Fruit fly (Drosophila melanogaster): ENCODE data around the gene SH3PX1.

Gene SH3PX1

dm6 chr3L:9698193-9698642, 15.4 kb downstream of the SH3PX1 start, which contains the start of gene Ubc4 (continued):
- no peak for TF ChIP-seq CG12236 (GFP tag; optimal IDR thresholded peaks at IDR 0.05)
- no peak for TF ChIP-seq ranshi (GFP tag; IDR thresholded peaks at IDR 0.05)
- no peak for TF ChIP-seq CG10321 (GFP tag; IDR thresholded peaks at IDR 0.05)
- no peak for TF ChIP-seq ttk (GFP tag; IDR thresholded peaks at IDR 0.05)
- peak; percentile 2 for TF ChIP-seq Dad (GFP tag; optimal IDR thresholded peaks at IDR 0.05)
- peak; percentile 42 for TF ChIP-seq lilli (GFP tag; optimal IDR thresholded peaks at IDR 0.05)
- no peak for TF ChIP-seq CG8281 (tag; optimal IDR thresholded peaks at IDR 0.05)
- TF ChIP-seq hbn (GFP tag; IDR thresholded peaks at IDR 0.05; ENCODE audit: partially characterized antibody): peak; percentile 81
- TF ChIP-seq dysf (GFP tag; IDR thresholded peaks at IDR 0.05): no peak
- peak; percentile 54 for TF ChIP-seq Ets97D (GFP tag; optimal IDR thresholded peaks at IDR 0.05)
- TF ChIP-seq Ptx1 (GFP tag; IDR thresholded peaks at IDR 0.05): no peak
- no peak for TF ChIP-seq CG3163 (GFP tag; optimal IDR thresholded peaks at IDR 0.05)
- TF ChIP-seq CG32532 (GFP tag; IDR thresholded peaks at IDR 0.05): peak; percentile 32; the same call in 1 of the 2 replicates
- TF ChIP-seq Optix (GFP tag; IDR thresholded peaks at IDR 0.05): no peak
- TF ChIP-seq tll (GFP tag; optimal IDR thresholded peaks at IDR 0.05): no peak
- TF ChIP-seq sug (tag; optimal IDR thresholded peaks at IDR 0.05): peak; percentile 78
- TF ChIP-seq pb (GFP tag; optimal IDR thresholded peaks at IDR 0.05): no peak
- peak; percentile 20 for TF ChIP-seq zfh2 (GFP tag; optimal IDR thresholded peaks at IDR 0.05)
- no peak for TF ChIP-seq en (GFP tag; optimal IDR thresholded peaks at IDR 0.05)
- TF ChIP-seq MTF-1 (GFP tag; optimal IDR thresholded peaks at IDR 0.05; ENCODE audit: borderline replicate concordance): no peak
- TF ChIP-seq CG30431 (GFP tag; optimal IDR thresholded peaks at IDR 0.05): no peak
- TF ChIP-seq Rfx (GFP tag; IDR thresholded peaks at IDR 0.05): peak; percentile 53
- TF ChIP-seq ab (GFP tag; optimal IDR thresholded peaks at IDR 0.05): no peak
- TF ChIP-seq CG8765 (GFP tag; IDR thresholded peaks at IDR 0.05): no peak
- peak; percentile 93 for TF ChIP-seq Bgb (GFP tag; IDR thresholded peaks at IDR 0.05; ENCODE audit: partially characterized antibody)
- TF ChIP-seq CG2202 (tag; optimal IDR thresholded peaks at IDR 0.05): no peak
- TF ChIP-seq PHDP (tag; optimal IDR thresholded peaks at IDR 0.05): peak; percentile 7
- TF ChIP-seq Aef1 (GFP tag; IDR thresholded peaks at IDR 0.05): 0 out of 3 replicates have a peak, but pooled peaks have one; percentile 23
- no peak for TF ChIP-seq Tbp (GFP tag; optimal IDR thresholded peaks at IDR 0.05)
- TF ChIP-seq fd102C (GFP tag; optimal IDR thresholded peaks at IDR 0.05): no peak
- TF ChIP-seq CG13424 (tag; optimal IDR thresholded peaks at IDR 0.05): peak; percentile 18
- peak; percentile 92 for TF ChIP-seq pzg (GFP tag; optimal IDR thresholded peaks at IDR 0.05)
- peak; percentile 73 for TF ChIP-seq Doc3 (GFP tag; IDR thresholded peaks at IDR 0.05; ENCODE audit: partially characterized antibody)
- no peak for TF ChIP-seq CG17359 (tag; optimal IDR thresholded peaks at IDR 0.05)
- no peak for TF ChIP-seq hkb (optimal IDR thresholded peaks at IDR 0.05)
- no peak for TF ChIP-seq hkb (GFP tag; IDR thresholded peaks at IDR 0.05)
- TF ChIP-seq org-1 (GFP tag; optimal IDR thresholded peaks at IDR 0.05): no peak
- TF ChIP-seq dan (GFP tag; IDR thresholded peaks at IDR 0.05): no peak
- no peak for TF ChIP-seq danr (GFP tag; IDR thresholded peaks at IDR 0.05)
- TF ChIP-seq CG15479 (GFP tag; optimal IDR thresholded peaks at IDR 0.05): no peak
- peak; percentile 81 for TF ChIP-seq Opbp (GFP tag; IDR thresholded peaks at IDR 0.05; ENCODE audit: partially characterized antibody)
- peak; percentile 10; the same call in 1 of the 3 replicates for TF ChIP-seq Dbx (GFP tag; IDR thresholded peaks at IDR 0.05)
- TF ChIP-seq zf30C (GFP tag; optimal IDR thresholded peaks at IDR 0.05): no peak
- no peak for TF ChIP-seq Bteb2 (GFP tag; optimal IDR thresholded peaks at IDR 0.05)
- TF ChIP-seq CG7745 (tag; optimal IDR thresholded peaks at IDR 0.05): no peak
- TF ChIP-seq CG17568 (GFP tag; optimal IDR thresholded peaks at IDR 0.05): no peak
- TF ChIP-seq toy (GFP tag; IDR thresholded peaks at IDR 0.05): no peak
- TF ChIP-seq CG12659 (GFP tag; optimal IDR thresholded peaks at IDR 0.05): peak; percentile 57
- TF ChIP-seq ATbp (GFP tag; optimal IDR thresholded peaks at IDR 0.05): no peak
- TF ChIP-seq Oli (tag; optimal IDR thresholded peaks at IDR 0.05): no peak
- TF ChIP-seq ham (GFP tag; IDR thresholded peaks at IDR 0.05): no peak
- TF ChIP-seq Deaf1 (tag; optimal IDR thresholded peaks at IDR 0.05): no peak

All from whole organism, embryonic.